Fruit fly (Drosophila melanogaster) whole organism, prepupa: ENCODE measurements around the gene CG31178.

Experiments
- Blimp-1 ChIP-seq: fragments of 200-800 bp; sonication (Bioruptor generic); optimal IDR thresholded peaks from 3 replicates; lab custom pipeline; 2017; ENCODE audit warnings: missing biosample characterization, missing genetic modification characterization, mild to moderate bottlenecking, moderate library complexity, missing genetic modification reagents
- CG10631 ChIP-seq: fragments of 200-800 bp; sonication (Bioruptor generic); optimal IDR thresholded peaks from 2 replicates; lab custom pipeline; 2016; ENCODE audit warnings: missing biosample characterization, missing genetic modification characterization
- CG10669 ChIP-seq: fragments of 200-800 bp; sonication (Bioruptor generic); optimal IDR thresholded peaks from 3 replicates; lab custom pipeline; 2018; ENCODE audit warnings: missing biosample characterization, mild to moderate bottlenecking, missing genetic modification characterization, moderate library complexity
- CG11294 ChIP-seq: fragments of 200-800 bp; sonication (Bioruptor generic); IDR thresholded peaks from 2 replicates; pipeline ENCODE4 v1.3.6; 2022; ENCODE audit warnings: missing biosample characterization, missing genetic modification characterization
- CG11762 ChIP-seq: fragments of 200-800 bp; sonication (Bioruptor generic); optimal IDR thresholded peaks from 3 replicates; lab custom pipeline; 2016; ENCODE audit warnings: missing biosample characterization, missing genetic modification characterization; ENCODE audit not compliant: insufficient read depth
- CG11902 ChIP-seq: fragments of 200-800 bp; sonication (Bioruptor generic); optimal IDR thresholded peaks from 3 replicates; lab custom pipeline; 2016; ENCODE audit warnings: missing biosample characterization, missing genetic modification characterization
- CG15336 ChIP-seq: fragments of 200-800 bp; sonication (Bioruptor generic); IDR thresholded peaks from 2 replicates; pipeline ENCODE4 v1.3.6; 2022; ENCODE audit warnings: missing biosample characterization, missing genetic modification characterization
- CG31627 ChIP-seq: fragments of 200-800 bp; sonication (Bioruptor generic); optimal IDR thresholded peaks from 3 replicates; lab custom pipeline; 2016; ENCODE audit warnings: missing biosample characterization, missing genetic modification characterization
- CG4318 ChIP-seq: fragments of 200-800 bp; sonication (Bioruptor generic); optimal IDR thresholded peaks from 3 replicates; lab custom pipeline; 2017; ENCODE audit warnings: missing biosample characterization, mild to moderate bottlenecking, missing genetic modification characterization
- CG6163 ChIP-seq: fragments of 200-800 bp; sonication (Bioruptor generic); IDR thresholded peaks from 3 replicates; pipeline ENCODE4 v1.3.6; 2022; ENCODE audit warnings: missing biosample characterization, missing genetic modification characterization
- CG6792 ChIP-seq: fragments of 200-800 bp; sonication (Bioruptor generic); optimal IDR thresholded peaks from 3 replicates; lab custom pipeline; 2016; ENCODE audit warnings: missing biosample characterization, missing genetic modification characterization
- CG6808 ChIP-seq: fragments of 200-800 bp; sonication (Bioruptor generic); optimal IDR thresholded peaks from 3 replicates; lab custom pipeline; 2017; ENCODE audit warnings: missing biosample characterization, missing genetic modification characterization, mild to moderate bottlenecking, moderate library complexity, missing genetic modification reagents
- CG6854 ChIP-seq: fragments of 200-800 bp; sonication (Bioruptor generic); optimal IDR thresholded peaks from 2 replicates; lab custom pipeline; 2017; ENCODE audit warnings: missing biosample characterization, mild to moderate bottlenecking, missing genetic modification characterization
- CG7368 ChIP-seq: fragments of 200-800 bp; sonication (Bioruptor generic); optimal IDR thresholded peaks from 3 replicates; lab custom pipeline; 2016; ENCODE audit warnings: missing biosample characterization, missing genetic modification characterization
- CG8119 ChIP-seq: fragments of 200-800 bp; sonication (Bioruptor generic); IDR thresholded peaks from 3 replicates; pipeline ENCODE4 v1.3.6; 2022; ENCODE audit warnings: missing biosample characterization, missing genetic modification characterization
- CG8319 ChIP-seq: fragments of 200-800 bp; sonication (Bioruptor generic); optimal IDR thresholded peaks from 3 replicates; lab custom pipeline; 2016; ENCODE audit warnings: missing biosample characterization, missing genetic modification characterization
- CG8632 ChIP-seq: fragments of 200-800 bp; sonication (Bioruptor generic); optimal IDR thresholded peaks from 3 replicates; lab custom pipeline; 2016; ENCODE audit warnings: missing biosample characterization, missing genetic modification characterization
- CG9139 ChIP-seq: fragments of 200-800 bp; sonication (Bioruptor generic); optimal IDR thresholded peaks from 3 replicates; lab custom pipeline; 2017; ENCODE audit warnings: missing biosample characterization, mild to moderate bottlenecking, missing genetic modification characterization
- Eip78C ChIP-seq: fragments of 200-800 bp; sonication (Bioruptor generic); peaks from one replicate; lab custom pipeline; 2016; ENCODE audit warnings: missing biosample characterization, missing genetic modification characterization
- Ets21C ChIP-seq: fragments of 200-800 bp; sonication (Bioruptor generic); optimal IDR thresholded peaks from 3 replicates; lab custom pipeline; 2016; ENCODE audit warnings: missing biosample characterization, missing genetic modification characterization
- Hr38 ChIP-seq: sonication (Bioruptor generic); optimal IDR thresholded peaks from 2 replicates; lab custom pipeline; 2016; ENCODE audit warnings: missing biosample characterization, missing genetic modification characterization
- Hr39 ChIP-seq: fragments of 200-800 bp; sonication (Bioruptor generic); optimal IDR thresholded peaks from 2 replicates; lab custom pipeline; 2016; ENCODE audit warnings: missing biosample characterization, missing genetic modification characterization
- Hr4 ChIP-seq: fragments of 200-800 bp; sonication (Bioruptor generic); optimal IDR thresholded peaks from 3 replicates; lab custom pipeline; 2016; ENCODE audit warnings: missing biosample characterization, missing genetic modification characterization
- Met ChIP-seq: fragments of 200-800 bp; sonication (Bioruptor generic); optimal IDR thresholded peaks from 3 replicates; lab custom pipeline; 2016; ENCODE audit warnings: missing biosample characterization, missing genetic modification characterization
- OdsH ChIP-seq: fragments of 200-800 bp; sonication (Bioruptor generic); optimal IDR thresholded peaks from 3 replicates; lab custom pipeline; 2016; ENCODE audit warnings: missing biosample characterization, missing genetic modification characterization
- Smox ChIP-seq: fragments of 200-800 bp; sonication (Bioruptor generic); optimal IDR thresholded peaks from 3 replicates; lab custom pipeline; 2016; ENCODE audit warnings: missing biosample characterization, missing genetic modification characterization
- Sox102F ChIP-seq: fragments of 200-800 bp; sonication (Bioruptor generic); optimal IDR thresholded peaks from 2 replicates; lab custom pipeline; 2016; ENCODE audit warnings: missing biosample characterization, mild to moderate bottlenecking, missing genetic modification characterization
- Sox15 ChIP-seq: fragments of 200-800 bp; sonication (Bioruptor generic); optimal IDR thresholded peaks from 3 replicates; lab custom pipeline; 2016; ENCODE audit warnings: missing biosample characterization, missing genetic modification characterization
- achi ChIP-seq: fragments of 200-800 bp; sonication (Bioruptor generic); optimal IDR thresholded peaks from 3 replicates; lab custom pipeline; 2016; ENCODE audit warnings: missing biosample characterization, missing genetic modification characterization
- acj6 ChIP-seq: fragments of 200-800 bp; sonication (Bioruptor generic); optimal IDR thresholded peaks from 3 replicates; lab custom pipeline; 2016; ENCODE audit warnings: missing biosample characterization, missing genetic modification characterization
- dac ChIP-seq: fragments of 200-800 bp; sonication (Bioruptor generic); optimal IDR thresholded peaks from 2 replicates; lab custom pipeline; 2017; ENCODE audit warnings: missing biosample characterization, mild to moderate bottlenecking, missing genetic modification characterization
- dsx ChIP-seq: fragments of 200-800 bp; optimal IDR thresholded peaks from 3 replicates; lab custom pipeline; 2019; ENCODE audit warnings: missing biosample characterization, mild to moderate bottlenecking, missing genetic modification characterization, moderate library complexity; ENCODE audit not compliant: poor library complexity, severe bottlenecking
- eg ChIP-seq: fragments of 200-800 bp; sonication (Bioruptor generic); IDR thresholded peaks from 3 replicates; pipeline ENCODE4 v1.3.6; 2022; ENCODE audit warnings: missing biosample characterization, missing genetic modification characterization
- esn ChIP-seq: fragments of 200-800 bp; sonication (Bioruptor generic); optimal IDR thresholded peaks from 2 replicates; lab custom pipeline; 2016; ENCODE audit warnings: missing biosample characterization, mild to moderate bottlenecking, missing genetic modification characterization, moderate library complexity
- fd59A ChIP-seq: fragments of 200-800 bp; sonication (Bioruptor generic); optimal IDR thresholded peaks from 2 replicates; lab custom pipeline; 2017; ENCODE audit warnings: missing biosample characterization, mild to moderate bottlenecking, missing genetic modification characterization, missing genetic modification reagents
- fd85E ChIP-seq: fragments of 200-800 bp; sonication (Bioruptor generic); optimal IDR thresholded peaks from 3 replicates; lab custom pipeline; 2016; ENCODE audit warnings: missing biosample characterization, missing genetic modification characterization
- fkh ChIP-seq: fragments of 200-800 bp; sonication (Bioruptor generic); optimal IDR thresholded peaks from 3 replicates; lab custom pipeline; 2017; ENCODE audit warnings: missing biosample characterization, mild to moderate bottlenecking, missing genetic modification characterization, moderate library complexity
- lz ChIP-seq: fragments of 200-800 bp; sonication (Bioruptor generic); optimal IDR thresholded peaks from 3 replicates; lab custom pipeline; 2016; ENCODE audit warnings: missing biosample characterization, missing genetic modification characterization
- net ChIP-seq: fragments of 200-800 bp; sonication (Bioruptor generic); optimal IDR thresholded peaks from 3 replicates; lab custom pipeline; 2016; ENCODE audit warnings: missing biosample characterization, missing genetic modification characterization
- pdm3 ChIP-seq: fragments of 200-800 bp; sonication (Bioruptor generic); optimal IDR thresholded peaks from 3 replicates; lab custom pipeline; 2016; ENCODE audit warnings: missing biosample characterization, missing genetic modification characterization
- salr ChIP-seq, 2 experiments: fragments of 200-800 bp; sonication (Bioruptor generic); optimal IDR thresholded peaks; 3 replicates each; lab custom pipeline; 2016 to 2018; ENCODE audit warnings: missing biosample characterization in 2 of 2, missing genetic modification characterization in 2 of 2, mild to moderate bottlenecking in 1 of 2
- ss ChIP-seq, 2 experiments: fragments of 200-800 bp; sonication (Bioruptor generic); optimal IDR thresholded peaks; 2 replicates in 1 of 2; 3 replicates in 1 of 2; lab custom pipeline; 2017 to 2018; ENCODE audit warnings: mild to moderate bottlenecking in 2 of 2, missing biosample characterization in 2 of 2, missing genetic modification characterization in 2 of 2, moderate library complexity in 1 of 2
- topi ChIP-seq: fragments of 200-800 bp; sonication (Bioruptor generic); optimal IDR thresholded peaks from 3 replicates; lab custom pipeline; 2016; ENCODE audit warnings: missing biosample characterization, missing genetic modification characterization
- vri ChIP-seq: fragments of 200-800 bp; sonication (Bioruptor generic); optimal IDR thresholded peaks from 3 replicates; lab custom pipeline; 2016; ENCODE audit warnings: missing biosample characterization, mild to moderate bottlenecking, missing genetic modification characterization

Gene CG31178

DNA sequence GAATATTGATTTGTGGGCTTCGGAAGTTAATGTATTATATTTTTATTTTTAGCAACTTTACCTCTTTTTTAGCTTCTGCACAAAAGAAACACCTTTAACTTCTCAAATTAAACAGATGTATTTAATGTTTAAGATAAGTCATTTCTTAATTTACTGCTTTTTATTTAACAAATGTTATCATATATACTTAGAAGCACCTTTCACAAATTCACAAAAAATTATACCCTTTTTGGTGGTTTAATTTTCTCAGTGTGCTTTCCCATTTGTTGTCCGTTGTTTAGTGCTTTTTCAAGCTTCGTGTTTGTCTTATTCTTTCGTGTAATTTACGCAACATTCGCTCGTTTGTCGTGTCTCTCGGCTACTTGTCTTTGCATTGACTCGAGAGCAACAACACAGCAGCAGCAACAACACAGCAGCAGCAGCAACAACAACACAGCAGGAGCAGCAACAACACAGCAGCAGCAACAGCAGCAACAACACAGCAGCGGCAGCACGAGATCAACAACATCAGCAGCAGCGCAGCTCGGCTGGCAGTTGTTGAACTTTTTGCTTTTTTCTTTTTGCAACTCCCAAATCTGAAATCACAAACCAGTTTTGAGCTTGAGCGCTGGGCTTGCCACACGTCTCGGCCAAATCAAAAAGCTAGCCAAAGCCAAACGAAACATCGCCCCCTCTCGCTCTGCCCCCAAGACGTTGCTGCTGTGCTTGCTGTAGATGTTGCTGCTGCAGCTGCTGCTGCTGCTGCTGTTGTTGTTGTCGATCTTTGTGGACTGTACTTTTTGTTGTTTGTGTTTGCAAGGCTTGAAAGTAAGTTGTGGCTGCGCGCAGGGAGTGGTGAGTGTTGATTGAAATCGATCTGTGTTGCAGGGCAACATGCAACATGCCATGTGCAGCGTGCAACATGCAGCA, 36.2 kb upstream of the CG31178 start (continued):
- no peak for TF ChIP-seq CG9139 (GFP tag; lab: Kevin White, UChicago)
- peak; percentile 80 for TF ChIP-seq CG10669 (GFP tag; lab: Kevin White, UChicago)
- TF ChIP-seq CG11762 = peak; percentile 63
- TF ChIP-seq dac (GFP tag; lab: Kevin White, UChicago) = no peak
- no peak for TF ChIP-seq Hr38 (GFP tag; lab: Kevin White, UChicago)
- TF ChIP-seq CG6163 (GFP tag; lab: Robert Waterston, UW) = peak; percentile 91
- TF ChIP-seq CG31627 (GFP tag; lab: Kevin White, UChicago) = no peak
- TF ChIP-seq Hr4 (GFP tag; lab: Kevin White, UChicago) = no peak
- peak; percentile 8; the same call in 1 of the 2 replicates for TF ChIP-seq CG11294 (GFP tag; lab: Robert Waterston, UW)
- no peak for TF ChIP-seq Hr39 (GFP tag; lab: Kevin White, UChicago)
- no peak for TF ChIP-seq salr (GFP tag; optimal IDR thresholded peaks at IDR 0.05; lab: Kevin White, UChicago)
- peak; percentile 49 for TF ChIP-seq lz (GFP tag; lab: Kevin White, UChicago)
- TF ChIP-seq fkh (GFP tag; lab: Kevin White, UChicago) = no peak
- TF ChIP-seq acj6 (GFP tag; lab: Kevin White, UChicago) = no peak
- TF ChIP-seq esn (GFP tag; lab: Kevin White, UChicago) = peak; percentile 49
- no peak for TF ChIP-seq fd85E (GFP tag; lab: Kevin White, UChicago)
- peak; percentile 28; the same call in 2 of the 3 replicates for TF ChIP-seq CG8119
- no peak for TF ChIP-seq fd59A
- TF ChIP-seq Ets21C (GFP tag; lab: Kevin White, UChicago) = no peak
- no peak for TF ChIP-seq Sox15
- no peak for TF ChIP-seq OdsH
- peak; percentile 29 for TF ChIP-seq CG11902 (GFP tag; lab: Kevin White, UChicago)
- no peak for TF ChIP-seq achi (GFP tag; lab: Kevin White, UChicago)
- peak; percentile 47 for TF ChIP-seq Eip78C (GFP tag; lab: Kevin White, UChicago)
- TF ChIP-seq CG7368 (GFP tag; lab: Kevin White, UChicago) = peak; percentile 75
- TF ChIP-seq CG15336 (GFP tag; lab: Robert Waterston, UW) = 0 out of 2 replicates have a peak, but pooled peaks have one; percentile 14
- peak; percentile 84 for TF ChIP-seq eg (GFP tag; lab: Robert Waterston, UW)
- peak; percentile 57 for TF ChIP-seq CG10631
- peak; percentile 40 for TF ChIP-seq dsx (GFP tag; lab: Kevin White, UChicago)
- no peak for TF ChIP-seq Met (GFP tag; lab: Kevin White, UChicago)
- peak; percentile 74 for TF ChIP-seq CG8319

- peak; percentile 89 for TF ChIP-seq CG4318 (GFP tag; lab: Kevin White, UChicago)
- TF ChIP-seq CG6792 (GFP tag; lab: Kevin White, UChicago) = peak; percentile 86
- TF ChIP-seq OdsH = peak; percentile 91
- peak; percentile 90 for TF ChIP-seq Sox102F (GFP tag; lab: Kevin White, UChicago)
- TF ChIP-seq net (GFP tag; lab: Kevin White, UChicago) = peak; percentile 90
- peak; percentile 83 for TF ChIP-seq dac (GFP tag; lab: Kevin White, UChicago)
- peak; percentile 87 for TF ChIP-seq achi (GFP tag; lab: Kevin White, UChicago)
- peak; percentile 80 for TF ChIP-seq CG9139 (GFP tag; lab: Kevin White, UChicago)
- peak; percentile 90 for TF ChIP-seq pdm3 (GFP tag; lab: Kevin White, UChicago)
- peak; percentile 55 for TF ChIP-seq CG7368 (GFP tag; lab: Kevin White, UChicago)
- TF ChIP-seq Blimp-1 (GFP tag; lab: Kevin White, UChicago) = peak; percentile 57
- peak; percentile 89 for TF ChIP-seq CG6808
- peak; percentile 74 for TF ChIP-seq CG15336 (GFP tag; lab: Robert Waterston, UW)
- TF ChIP-seq fd59A = peak; percentile 96
- peak; percentile 88 for TF ChIP-seq CG10631
- peak; percentile 61 for TF ChIP-seq vri
- peak; percentile 73; the same call in 2 of the 3 replicates for TF ChIP-seq eg (GFP tag; lab: Robert Waterston, UW)
- TF ChIP-seq Sox15 = peak; percentile 86
- peak; percentile 89 for TF ChIP-seq Smox (GFP tag; lab: Kevin White, UChicago)
- TF ChIP-seq topi = peak; percentile 90
- peak; percentile 91 for TF ChIP-seq CG31627 (GFP tag; lab: Kevin White, UChicago)
- TF ChIP-seq Ets21C (GFP tag; lab: Kevin White, UChicago) = peak; percentile 83
- TF ChIP-seq Hr4 (GFP tag; lab: Kevin White, UChicago) = peak; percentile 91
- TF ChIP-seq dsx (GFP tag; lab: Kevin White, UChicago) = peak; percentile 76
- TF ChIP-seq ss (GFP tag; optimal IDR thresholded peaks at IDR 0.05; lab: Kevin White, UChicago) = peak; percentile 79 to 93
- no peak for TF ChIP-seq CG6854 (GFP tag; lab: Kevin White, UChicago)
- TF ChIP-seq Hr38 (GFP tag; lab: Kevin White, UChicago) = no peak
- TF ChIP-seq CG8319 = peak; percentile 41
- TF ChIP-seq CG11294 (GFP tag; lab: Robert Waterston, UW) = peak; percentile 48
- peak; percentile 86 for TF ChIP-seq CG8632 (GFP tag; lab: Kevin White, UChicago)
- peak; percentile 77 for TF ChIP-seq CG8119
- peak; percentile 76 for TF ChIP-seq CG11762
These were observed 35.0 kb upstream of the CG31178 start for dm6 chr3R:21838505-21838956.
